Worm (Caenorhabditis elegans) whole organism, young adult: Measurements from ENCODE around the gene T08A9.13.

Experiments
- B0035.1 ChIP-seq: sonication (generic microtip); optimal IDR thresholded peaks from 2 replicates; lab custom pipeline; 2016; ENCODE audit warnings: missing genetic modification characterization, mild to moderate bottlenecking, missing compliant biosample characterization, missing genotype, missing genetic modification reagents
- B0261.1 ChIP-seq: sonication (generic microtip); optimal IDR thresholded peaks from 2 replicates; lab custom pipeline; 2016; ENCODE audit warnings: mild to moderate bottlenecking, missing genetic modification characterization, moderate library complexity, missing compliant biosample characterization
- B0336.3 ChIP-seq: fragments of 200-800 bp; sonication (Bioruptor generic); IDR thresholded peaks from 2 replicates; pipeline ENCODE4 v1.3.6; 2022; ENCODE audit warnings: missing genetic modification characterization, missing compliant biosample characterization
- C17E4.6 ChIP-seq: fragments of 200-800 bp; sonication (Bioruptor generic); IDR thresholded peaks from 2 replicates; pipeline ENCODE4 v1.3.6; 2022; ENCODE audit warnings: missing genetic modification reagents, missing genetic modification characterization, missing compliant biosample characterization
- F52B5.7 ChIP-seq: sonication (generic microtip); optimal IDR thresholded peaks from 2 replicates; lab custom pipeline; 2016; ENCODE audit warnings: mild to moderate bottlenecking, missing genetic modification characterization, missing compliant biosample characterization
- K12H6.12 ChIP-seq: fragments of 200-800 bp; sonication (Bioruptor generic); optimal IDR thresholded peaks from 2 replicates; lab custom pipeline; 2018; ENCODE audit warnings: mild to moderate bottlenecking, missing genetic modification characterization, missing compliant biosample characterization
- Y53G8AR.9 ChIP-seq: fragments of 200-800 bp; sonication (Bioruptor generic); conservative IDR thresholded peaks from 2 replicates; pipeline ENCODE4 v1.3.6; 2022; ENCODE audit warnings: missing genetic modification reagents, missing genetic modification characterization, missing compliant biosample characterization
- akir-1 ChIP-seq: fragments of 200-800 bp; sonication (Bioruptor generic); optimal IDR thresholded peaks from 2 replicates; lab custom pipeline; 2018; ENCODE audit warnings: mild to moderate bottlenecking, missing genetic modification characterization, moderate library complexity, missing compliant biosample characterization
- aptf-2 ChIP-seq: fragments of 200-800 bp; sonication (Bioruptor generic); conservative IDR thresholded peaks from 2 replicates; pipeline ENCODE4 v1.3.6; 2022; ENCODE audit warnings: missing genetic modification reagents, missing genetic modification characterization, missing compliant biosample characterization
- athp-1 ChIP-seq: sonication (generic microtip); optimal IDR thresholded peaks from 2 replicates; lab custom pipeline; 2017; ENCODE audit warnings: mild to moderate bottlenecking, missing genetic modification characterization, missing compliant biosample characterization
- attf-6 ChIP-seq: fragments of 200-800 bp; sonication (Bioruptor generic); IDR thresholded peaks from 2 replicates; pipeline ENCODE4 v1.3.6; 2022; ENCODE audit warnings: missing genetic modification reagents, missing genetic modification characterization, missing compliant biosample characterization
- cebp-1 ChIP-seq, 2 experiments: fragments of 200-800 bp in 1 of 2; sonication (Bioruptor generic) in 1 of 2; sonication (generic microtip) in 1 of 2; IDR thresholded peaks in 1 of 2; optimal IDR thresholded peaks in 1 of 2; 2 replicates each; pipeline versions ENCODE4 v1.3.6 to Lab custom; 2017 to 2022; ENCODE audit warnings: missing compliant biosample characterization in 2 of 2, missing genetic modification characterization in 2 of 2, mild to moderate bottlenecking in 1 of 2, missing genetic modification reagents in 1 of 2, moderate library complexity in 1 of 2
- ceh-27 ChIP-seq: fragments of 200-800 bp; sonication (Bioruptor generic); optimal IDR thresholded peaks from 2 replicates; lab custom pipeline; 2018; ENCODE audit warnings: mild to moderate bottlenecking, missing genetic modification characterization, moderate library complexity, missing compliant biosample characterization
- ceh-40 ChIP-seq: fragments of 200-800 bp; sonication (Bioruptor generic); IDR thresholded peaks from 2 replicates; pipeline ENCODE4 v1.3.6; 2022; ENCODE audit warnings: missing genetic modification characterization, missing compliant biosample characterization
- ceh-91 ChIP-seq: fragments of 200-800 bp; sonication (Bioruptor generic); IDR thresholded peaks from 2 replicates; pipeline ENCODE4 v1.3.6; 2022; ENCODE audit warnings: missing genetic modification reagents, missing genetic modification characterization, missing compliant biosample characterization
- die-1 ChIP-seq: sonication (generic microtip); optimal IDR thresholded peaks from 2 replicates; lab custom pipeline; 2016; ENCODE audit warnings: missing genotype, mild to moderate bottlenecking, missing genetic modification characterization, missing compliant biosample characterization
- dpff-1 ChIP-seq: sonication (generic microtip); optimal IDR thresholded peaks from 2 replicates; lab custom pipeline; 2017; ENCODE audit warnings: mild to moderate bottlenecking, missing genetic modification characterization, missing compliant biosample characterization
- dpl-1 ChIP-seq: fragments of 150-350 bp; optimal IDR thresholded peaks from 2 replicates; lab custom pipeline; 2014; ENCODE audit warnings: missing biosample characterization, missing genetic modification reagents, missing genetic modification characterization
- egl-44 ChIP-seq: fragments of 200-800 bp; sonication (Bioruptor generic); IDR thresholded peaks from 2 replicates; pipeline ENCODE4 v1.3.6; 2022; ENCODE audit warnings: missing genetic modification reagents, missing genetic modification characterization, missing compliant biosample characterization
- egrh-3 ChIP-seq: fragments of 200-800 bp; sonication (Bioruptor generic); IDR thresholded peaks from 2 replicates; pipeline ENCODE4 v1.3.6; 2022; ENCODE audit warnings: missing genetic modification reagents, missing genetic modification characterization, missing compliant biosample characterization
- hmg-1.2 ChIP-seq: fragments of 200-800 bp; sonication (Bioruptor generic); IDR thresholded peaks from 2 replicates; pipeline ENCODE4 v1.3.6; 2022; ENCODE audit warnings: missing genetic modification reagents, missing genetic modification characterization, missing compliant biosample characterization
- let-526 ChIP-seq: fragments of 200-800 bp; sonication (Bioruptor generic); IDR thresholded peaks from 2 replicates; pipeline ENCODE4 v1.3.6; 2022; ENCODE audit warnings: missing genetic modification reagents, missing genetic modification characterization, missing compliant biosample characterization
- lin-26 ChIP-seq: fragments of 200-800 bp; sonication (Bioruptor generic); IDR thresholded peaks from 2 replicates; pipeline ENCODE4 v1.3.6; 2022; ENCODE audit warnings: missing genetic modification reagents, missing genetic modification characterization, missing compliant biosample characterization
- lin-40 ChIP-seq: sonication (generic microtip); optimal IDR thresholded peaks from 2 replicates; lab custom pipeline; 2016; ENCODE audit warnings: missing genetic modification characterization, mild to moderate bottlenecking, missing compliant biosample characterization, missing genotype, missing genetic modification reagents
- lsl-1 ChIP-seq: fragments of 200-800 bp; sonication (Bioruptor generic); optimal IDR thresholded peaks from 2 replicates; lab custom pipeline; 2018; ENCODE audit warnings: mild to moderate bottlenecking, missing genetic modification characterization, moderate library complexity, missing compliant biosample characterization
- lsy-27 ChIP-seq: sonication (generic microtip); optimal IDR thresholded peaks from 2 replicates; lab custom pipeline; 2017; ENCODE audit warnings: missing genetic modification characterization, mild to moderate bottlenecking, missing compliant biosample characterization, antibody characterized with exemption, missing genotype, borderline replicate concordance; ENCODE audit not compliant: insufficient read depth
- madf-6 ChIP-seq: fragments of 200-800 bp; sonication (Bioruptor generic); IDR thresholded peaks from 2 replicates; pipeline ENCODE4 v1.3.6; 2022; ENCODE audit warnings: missing genetic modification reagents, missing genetic modification characterization, missing compliant biosample characterization
- mes-4 ChIP-seq: sonication (generic microtip); optimal IDR thresholded peaks from 2 replicates; lab custom pipeline; 2016; ENCODE audit warnings: missing genotype, missing genetic modification characterization, missing compliant biosample characterization
- mxl-1 ChIP-seq: sonication (generic microtip); optimal IDR thresholded peaks from 2 replicates; lab custom pipeline; 2016; ENCODE audit warnings: missing genetic modification characterization, missing compliant biosample characterization
- nfya-2 ChIP-seq: fragments of 200-800 bp; sonication (Bioruptor generic); IDR thresholded peaks from 2 replicates; pipeline ENCODE4 v1.3.6; 2022; ENCODE audit warnings: missing genetic modification reagents, missing genetic modification characterization, missing compliant biosample characterization
- nhr-90 ChIP-seq: sonication (generic microtip); optimal IDR thresholded peaks from 2 replicates; lab custom pipeline; 2016; ENCODE audit warnings: missing genotype, mild to moderate bottlenecking, missing genetic modification characterization, missing compliant biosample characterization
- pha-4 ChIP-seq: fragments of 150-350 bp; sonication (generic microtip); optimal IDR thresholded peaks from 2 replicates; lab custom pipeline; 2014; ENCODE audit warnings: missing biosample characterization, missing genetic modification reagents, missing genetic modification characterization
- sdz-38 ChIP-seq: sonication (generic microtip); optimal IDR thresholded peaks from 2 replicates; lab custom pipeline; 2016; ENCODE audit warnings: missing genotype, missing genetic modification characterization, missing compliant biosample characterization
- sptf-2 ChIP-seq: fragments of 200-800 bp; sonication (Bioruptor generic); optimal IDR thresholded peaks from 2 replicates; lab custom pipeline; 2018; ENCODE audit warnings: mild to moderate bottlenecking, missing genetic modification characterization, missing compliant biosample characterization
- tbp1 ChIP-seq: fragments of 200-800 bp; sonication (Bioruptor generic); optimal IDR thresholded peaks from 2 replicates; lab custom pipeline; 2018; ENCODE audit warnings: mild to moderate bottlenecking, missing genetic modification characterization, missing compliant biosample characterization
- unc-130 ChIP-seq: sonication (generic microtip); optimal IDR thresholded peaks from 2 replicates; lab custom pipeline; 2016; ENCODE audit warnings: missing genetic modification reagents, missing genetic modification characterization, missing compliant biosample characterization
- xnd-1 ChIP-seq: sonication (generic microtip); optimal IDR thresholded peaks from 2 replicates; lab custom pipeline; 2016; ENCODE audit warnings: missing genotype, missing genetic modification reagents, missing genetic modification characterization, missing compliant biosample characterization
- zfh-2 ChIP-seq: fragments of 200-800 bp; sonication (Bioruptor generic); conservative IDR thresholded peaks from 2 replicates; pipeline ENCODE4 v1.3.6; 2022; ENCODE audit warnings: missing genetic modification reagents, missing genetic modification characterization, missing compliant biosample characterization
- ztf-26 ChIP-seq: sonication (generic microtip); optimal IDR thresholded peaks from 2 replicates; lab custom pipeline; 2017; ENCODE audit warnings: missing genetic modification characterization, missing compliant biosample characterization
- ztf-28 ChIP-seq: fragments of 200-800 bp; sonication (Bioruptor generic); IDR thresholded peaks from 2 replicates; pipeline ENCODE4 v1.3.6; 2022; ENCODE audit warnings: missing genetic modification reagents, missing genetic modification characterization, missing compliant biosample characterization

Gene T08A9.13

DNA sequence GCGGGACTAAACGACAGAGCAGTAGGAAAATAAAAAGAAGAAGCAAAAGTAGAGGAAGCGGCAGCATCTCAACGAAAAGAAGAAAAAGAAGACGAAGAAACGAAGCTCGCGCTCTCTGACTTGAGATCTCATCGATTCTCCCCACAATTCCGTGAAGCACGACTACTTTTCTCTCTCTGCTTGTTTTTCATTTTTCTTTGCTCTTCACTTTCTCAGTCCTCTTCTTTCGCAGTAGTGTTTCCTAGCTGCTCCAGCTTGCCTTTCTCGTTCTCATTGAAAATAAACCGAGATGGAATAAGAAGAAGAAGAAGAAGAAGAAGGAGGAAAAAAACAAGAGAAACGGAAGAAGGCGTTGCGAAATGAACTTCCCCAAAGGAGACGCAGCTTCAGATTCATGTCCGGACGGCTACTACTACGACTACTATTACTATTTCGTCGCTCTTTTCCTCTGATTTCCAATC is 37.5 kb downstream of the T08A9.13 start:
- no peak for TF ChIP-seq cebp-1 (GFP tag; IDR thresholded peaks at IDR 0.05; lab: Robert Waterston, UW)
- peak; percentile 72 for TF ChIP-seq cebp-1 (tag; optimal IDR thresholded peaks at IDR 0.05; lab: Kevin White, UChicago)
- TF ChIP-seq nhr-90 (tag; lab: Kevin White, UChicago), result no peak
- peak; percentile 46 for TF ChIP-seq lin-40
- no peak for TF ChIP-seq mxl-1 (tag; lab: Kevin White, UChicago)
- TF ChIP-seq K12H6.12 (tag; lab: Kevin White, UChicago), result peak; percentile 74
- peak; percentile 10; the same call in 1 of the 2 replicates for TF ChIP-seq hmg-1.2 (GFP tag; lab: Robert Waterston, UW)
- TF ChIP-seq, all 124 proteins: peak for 4

DNA sequence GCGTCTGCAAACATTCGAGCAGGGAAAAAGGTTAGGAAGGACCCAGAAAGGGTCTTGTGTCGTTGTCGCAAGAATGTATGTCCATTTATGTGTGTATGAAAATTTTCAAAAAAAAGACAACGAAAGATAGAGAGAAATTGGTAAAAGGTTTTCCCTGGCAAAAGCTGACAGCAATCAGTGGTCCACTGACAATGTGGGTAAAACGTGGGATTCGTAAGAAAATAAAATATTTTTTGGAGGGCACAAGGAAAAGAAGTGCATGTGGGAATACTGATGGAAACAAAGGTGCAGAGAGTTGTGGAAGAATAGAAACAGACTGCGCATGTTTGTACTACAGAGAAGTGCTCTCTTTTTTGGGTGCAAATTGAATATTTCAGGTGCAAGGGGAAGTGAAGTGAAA is 39.1 kb downstream of the T08A9.13 start:
- no peak for TF ChIP-seq sptf-2 (GFP tag; lab: Kevin White, UChicago)
- no peak for TF ChIP-seq ceh-27 (GFP tag; lab: Kevin White, UChicago)
- TF ChIP-seq nhr-90 (tag; lab: Kevin White, UChicago), result no peak
- no peak for TF ChIP-seq lin-26 (GFP tag; lab: Robert Waterston, UW)
- no peak for TF ChIP-seq dpl-1
- TF ChIP-seq attf-6 (GFP tag; lab: Robert Waterston, UW), result no peak
- no peak for TF ChIP-seq unc-130 (GFP tag; lab: Kevin White, UChicago)
- no peak for TF ChIP-seq dpff-1 (tag; lab: Kevin White, UChicago)
- TF ChIP-seq ztf-28 (GFP tag; lab: Robert Waterston, UW), result no peak
- TF ChIP-seq xnd-1, result no peak
- TF ChIP-seq Y53G8AR.9, result no peak
- TF ChIP-seq pha-4 (tag; lab: Kevin White, UChicago), result no peak

DNA sequence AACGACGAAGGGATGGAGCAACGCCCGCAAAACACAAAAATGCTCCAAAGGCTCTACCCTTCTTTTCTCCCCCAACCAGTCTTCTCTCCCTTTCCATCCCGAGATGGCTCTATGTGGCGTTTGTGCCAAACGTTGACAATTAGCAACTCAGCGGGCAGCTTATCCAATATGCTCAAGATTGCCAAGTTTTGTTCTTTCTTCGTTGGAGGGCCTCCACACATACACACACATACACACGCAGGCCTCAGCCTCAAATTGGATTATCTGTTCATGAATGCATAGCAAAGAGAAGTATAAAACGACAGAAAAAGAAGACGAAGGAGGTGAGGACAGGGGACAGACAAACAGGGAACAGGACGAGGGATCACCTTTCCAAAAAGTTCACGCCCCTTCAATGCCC is 40.9 kb downstream of the T08A9.13 start:
- peak; percentile 3 for TF ChIP-seq K12H6.12 (tag; lab: Kevin White, UChicago)
- TF ChIP-seq die-1 (tag; lab: Kevin White, UChicago), result no peak
- no peak for TF ChIP-seq egl-44 (GFP tag; lab: Robert Waterston, UW)
- no peak for TF ChIP-seq madf-6 (GFP tag; lab: Robert Waterston, UW)
- TF ChIP-seq mes-4 (tag; lab: Kevin White, UChicago), result no peak
- TF ChIP-seq tbp1 (GFP tag; lab: Kevin White, UChicago), result no peak
- TF ChIP-seq sdz-38, result no peak
- no peak for TF ChIP-seq let-526 (GFP tag; lab: Robert Waterston, UW)
- TF ChIP-seq zfh-2 (GFP tag; lab: Robert Waterston, UW), result peak; percentile 52
- TF ChIP-seq, all 124 proteins: peak for 2

DNA sequence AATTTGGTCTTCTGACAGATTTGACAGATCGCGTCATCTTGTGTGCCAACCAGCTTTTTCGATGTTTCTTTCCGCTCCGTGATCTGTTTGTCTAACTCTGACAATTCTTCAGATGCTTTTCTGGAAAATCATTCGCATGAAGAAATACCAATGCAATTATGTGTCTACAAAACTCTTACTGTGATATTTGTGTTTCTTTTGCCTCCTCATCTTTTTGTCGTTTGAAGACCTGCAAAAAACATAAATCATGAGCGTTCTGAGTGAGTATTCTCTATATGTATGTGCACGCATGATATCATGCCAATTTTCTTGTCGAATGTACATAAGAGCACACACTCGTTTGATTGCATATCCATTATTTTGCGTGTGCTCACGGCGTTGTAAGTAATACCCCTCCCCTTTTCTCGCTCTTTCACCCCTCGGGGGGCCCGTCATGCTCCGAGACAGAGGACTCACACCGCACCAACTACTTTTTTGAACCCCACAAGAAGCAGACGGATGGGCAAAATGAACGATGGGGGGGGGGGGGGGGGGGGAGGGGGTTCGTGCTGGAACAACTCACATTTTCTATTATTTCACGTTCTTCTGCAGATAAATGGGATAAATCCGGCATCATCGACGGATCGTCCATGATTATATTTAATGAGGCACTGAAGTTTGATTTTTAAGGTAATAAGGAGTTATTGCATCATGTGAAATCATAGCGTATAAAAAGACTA is 42.4 kb downstream of the T08A9.13 start, which contains the start of gene unc-10:
Gene unc-10 (minus strand): TSS at position 652 of the 719 bp plus-strand sequence.
- TF ChIP-seq zfh-2 (GFP tag; lab: Robert Waterston, UW), result peak; percentile 71
- TF ChIP-seq F52B5.7, result no peak
- TF ChIP-seq egrh-3, result peak; percentile 40; the same call in 1 of the 2 replicates

DNA sequence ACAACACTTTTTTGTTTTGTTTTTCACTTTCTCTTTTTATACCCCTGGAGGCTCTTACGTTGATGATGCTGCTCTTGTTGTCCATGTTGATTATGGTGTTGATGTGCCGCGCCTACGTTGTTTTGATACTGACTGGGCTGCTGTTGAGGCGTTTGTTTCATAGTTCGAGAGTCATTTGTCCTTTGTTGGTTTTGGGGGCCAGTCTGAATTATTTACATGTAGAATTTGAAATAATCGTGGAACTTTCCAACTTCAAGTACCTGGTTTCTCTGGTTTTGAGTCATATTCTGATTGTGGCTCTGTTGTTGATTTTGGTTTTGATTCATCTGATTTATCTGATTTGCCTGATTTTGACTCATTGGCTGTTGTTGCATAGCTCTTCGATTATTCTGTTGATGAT is 44.1 kb downstream of the T08A9.13 start:
- TF ChIP-seq athp-1 (tag; lab: Kevin White, UChicago) (no peak), B0261.1 (tag; lab: Kevin White, UChicago) (no peak), let-526 (GFP tag; lab: Robert Waterston, UW) (no peak), nhr-90 (tag; lab: Kevin White, UChicago) (no peak), K12H6.12 (tag; lab: Kevin White, UChicago) (no peak), nfya-2 (no peak), akir-1 (GFP tag; lab: Kevin White, UChicago) (no peak), F52B5.7 (no peak), ceh-40 (GFP tag; lab: Robert Waterston, UW) (no peak), aptf-2 (GFP tag; lab: Robert Waterston, UW) (no peak), C17E4.6 (GFP tag; lab: Robert Waterston, UW) (no peak), ceh-91 (GFP tag; lab: Robert Waterston, UW) (no peak), B0035.1 (tag; lab: Kevin White, UChicago) (no peak), lsy-27 (tag; lab: Kevin White, UChicago) (no peak), pha-4 (tag; lab: Kevin White, UChicago) (no peak), lsl-1 (GFP tag; lab: Kevin White, UChicago) (no peak), ztf-26 (tag; lab: Kevin White, UChicago) (no peak), B0336.3 (GFP tag; lab: Robert Waterston, UW) (no peak), egl-44 (GFP tag; lab: Robert Waterston, UW) (no peak)
- TF ChIP-seq, all 124 proteins: peak for 0
